Fruit fly (Drosophila melanogaster): ENCODE data around the gene CG8958.

DNA sequence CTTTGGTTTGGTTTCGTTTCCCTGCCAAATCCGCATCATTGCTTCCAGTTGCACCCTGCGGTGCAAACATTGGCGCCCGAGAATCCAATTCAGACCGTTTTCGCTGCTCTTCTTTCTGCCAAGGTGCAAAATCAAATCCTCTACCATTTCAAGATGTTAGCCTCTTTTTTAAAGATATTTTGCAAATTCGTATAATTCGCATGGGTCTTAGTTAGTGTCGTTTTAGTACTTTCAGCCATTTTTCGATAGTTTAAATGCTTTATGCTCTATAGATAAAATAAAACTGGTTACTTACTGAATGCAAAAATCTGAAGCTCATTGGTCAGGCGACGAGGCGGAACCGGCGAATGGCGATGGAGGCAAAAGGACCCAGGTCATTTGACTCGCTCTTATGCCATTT is 28.6 kb downstream of the CG8958 start:
- TF ChIP-seq CG32006 (GFP tag; optimal IDR thresholded peaks at IDR 0.05) (no peak), CG6854 (GFP tag; optimal IDR thresholded peaks at IDR 0.05) (no peak), CG10631 (GFP tag; optimal IDR thresholded peaks at IDR 0.05) (no peak), Sox14 (GFP tag; optimal IDR thresholded peaks at IDR 0.05) (no peak), dac (GFP tag; optimal IDR thresholded peaks at IDR 0.05) (no peak), salr (GFP tag; optimal IDR thresholded peaks at IDR 0.05) (no peak), CG4318 (GFP tag; optimal IDR thresholded peaks at IDR 0.05) (no peak), CG6792 (GFP tag; optimal IDR thresholded peaks at IDR 0.05) (no peak), pdm3 (GFP tag; optimal IDR thresholded peaks at IDR 0.05) (no peak), CG3919 (GFP tag; optimal IDR thresholded peaks at IDR 0.05) (no peak), Hr39 (GFP tag; optimal IDR thresholded peaks at IDR 0.05) (peak; percentile 33)
